Worm (Caenorhabditis elegans) whole organism, L4 larva: Measurements from ENCODE around the gene hlh-26.
A peak's percentile ranks its signal among the peaks of the same experiment; 100 is the strongest.

Experiments used
- F37D6.2 ChIP-seq: sonication (generic microtip); optimal IDR thresholded peaks from 2 replicates; lab custom pipeline; 2016; ENCODE audit warnings: mild to moderate bottlenecking, missing genetic modification characterization, missing compliant biosample characterization
- F44E2.7 ChIP-seq: fragments of 200-800 bp; sonication (Bioruptor generic); IDR thresholded peaks from 2 replicates; pipeline ENCODE4 v2.1.2; 2022; ENCODE audit warnings: missing genetic modification characterization, missing compliant biosample characterization
- R02D3.7 ChIP-seq: fragments of 150-350 bp; sonication (generic microtip); optimal IDR thresholded peaks from 3 replicates; lab custom pipeline; 2014; ENCODE audit warnings: missing biosample characterization, missing genetic modification characterization
- T20F7.1 ChIP-seq: fragments of 200-800 bp; sonication (Bioruptor generic); optimal IDR thresholded peaks from 2 replicates; lab custom pipeline; 2018; ENCODE audit warnings: mild to moderate bottlenecking, missing genetic modification characterization, missing compliant biosample characterization
- T26A8.4 ChIP-seq: fragments of 200-800 bp; sonication (Bioruptor generic); IDR thresholded peaks from 2 replicates; pipeline ENCODE4 v1.3.6; 2022; ENCODE audit warnings: missing genetic modification characterization, missing compliant biosample characterization
- Y105C5A.15 ChIP-seq: fragments of 200-800 bp; sonication (Bioruptor generic); IDR thresholded peaks from 2 replicates; pipeline ENCODE4 v1.3.6; 2022; ENCODE audit warnings: missing genetic modification characterization, missing compliant biosample characterization
- Y5F2A.4 ChIP-seq: fragments of 200-800 bp; sonication (Bioruptor generic); optimal IDR thresholded peaks from 2 replicates; lab custom pipeline; 2018; ENCODE audit warnings: mild to moderate bottlenecking, missing genetic modification characterization, missing compliant biosample characterization
- Y75B8A.6 ChIP-seq: fragments of 200-800 bp; sonication (Bioruptor generic); IDR thresholded peaks from 2 replicates; pipeline ENCODE4 v1.3.6; 2022; ENCODE audit warnings: missing genetic modification reagents, missing genetic modification characterization, missing compliant biosample characterization
- ZK546.5 ChIP-seq, 2 experiments: sonication (generic microtip); optimal IDR thresholded peaks; 2 replicates each; lab custom pipeline; 2017; ENCODE audit warnings: missing biosample characterization in 2 of 2, missing genetic modification characterization in 2 of 2
- aha-1 ChIP-seq: fragments of 150-350 bp; peaks from one replicate; lab custom pipeline; 2014; ENCODE audit warnings: missing biosample characterization, missing genetic modification characterization
- arid-1 ChIP-seq: fragments of 200-800 bp; sonication (Bioruptor generic); conservative IDR thresholded peaks from 2 replicates; pipeline ENCODE4 v1.3.6; 2022; ENCODE audit warnings: missing genetic modification reagents, missing genetic modification characterization, missing compliant biosample characterization
- ceh-20 ChIP-seq: fragments of 200-800 bp; sonication (Bioruptor generic); IDR thresholded peaks from 2 replicates; pipeline ENCODE4 v1.3.6; 2022; ENCODE audit warnings: missing genetic modification reagents, missing genetic modification characterization, missing compliant biosample characterization
- ceh-44 ChIP-seq: fragments of 200-800 bp; sonication (Bioruptor generic); IDR thresholded peaks from 2 replicates; pipeline ENCODE4 v1.3.6; 2022; ENCODE audit warnings: missing genetic modification reagents, missing genetic modification characterization, missing compliant biosample characterization
- cey-2 ChIP-seq: sonication (generic microtip); optimal IDR thresholded peaks from 3 replicates; lab custom pipeline; 2017; ENCODE audit warnings: missing genetic modification characterization, mild to moderate bottlenecking, missing compliant biosample characterization, antibody characterized with exemption, borderline replicate concordance; ENCODE audit not compliant: insufficient read depth
- ctbp-1 ChIP-seq: fragments of 200-800 bp; sonication (Bioruptor generic); IDR thresholded peaks from 2 replicates; pipeline ENCODE4 v1.3.6; 2022; ENCODE audit warnings: missing genetic modification reagents, missing genetic modification characterization, missing compliant biosample characterization
- daf-16 ChIP-seq, 3 experiments: sonication (generic microtip); optimal IDR thresholded peaks; 2 replicates each; lab custom pipeline; 2016 to 2017; ENCODE audit warnings: missing genetic modification characterization in 3 of 3, missing genetic modification reagents in 3 of 3, mild to moderate bottlenecking in 2 of 3, missing compliant biosample characterization in 2 of 3, missing biosample characterization in 1 of 3, moderate library complexity in 1 of 3
- daf-19 ChIP-seq: fragments of 200-800 bp; sonication (Bioruptor generic); conservative IDR thresholded peaks from 2 replicates; pipeline ENCODE4 v1.3.6; 2022; ENCODE audit warnings: missing genetic modification characterization, missing compliant biosample characterization
- dmd-8 ChIP-seq: fragments of 200-800 bp; sonication (Bioruptor generic); IDR thresholded peaks from 2 replicates; pipeline ENCODE4 v1.3.6; 2022; ENCODE audit warnings: missing genetic modification characterization, missing compliant biosample characterization
- dmd-9 ChIP-seq: fragments of 200-800 bp; sonication (Bioruptor generic); IDR thresholded peaks from 2 replicates; pipeline ENCODE4 v1.3.6; 2022; ENCODE audit warnings: missing genetic modification reagents, missing genetic modification characterization, missing compliant biosample characterization
- dpl-1 ChIP-seq: fragments of 150-350 bp; optimal IDR thresholded peaks from 2 replicates; lab custom pipeline; 2014; ENCODE audit warnings: missing biosample characterization, missing genetic modification reagents, missing genetic modification characterization
- dve-1 ChIP-seq: sonication (generic microtip); optimal IDR thresholded peaks from 2 replicates; lab custom pipeline; 2017; ENCODE audit warnings: antibody characterized with exemption, mild to moderate bottlenecking, missing genetic modification characterization, missing compliant biosample characterization; ENCODE audit not compliant: insufficient read depth
- gei-8 ChIP-seq: fragments of 200-800 bp; sonication (Bioruptor generic); optimal IDR thresholded peaks from 2 replicates; lab custom pipeline; 2018; ENCODE audit warnings: mild to moderate bottlenecking, missing genetic modification characterization, missing compliant biosample characterization
- hif-1 ChIP-seq, 2 experiments: sonication (generic microtip); optimal IDR thresholded peaks; 2 replicates each; lab custom pipeline; 2016 to 2017; ENCODE audit warnings: missing compliant biosample characterization in 2 of 2, missing genetic modification characterization in 2 of 2, missing genetic modification reagents in 2 of 2, missing genotype in 2 of 2, mild to moderate bottlenecking in 1 of 2
- hlh-11 ChIP-seq: fragments of 200-800 bp; sonication (Bioruptor generic); optimal IDR thresholded peaks from 2 replicates; lab custom pipeline; 2018; ENCODE audit warnings: mild to moderate bottlenecking, missing genetic modification characterization, missing compliant biosample characterization
- hlh-30 ChIP-seq: sonication (generic microtip); optimal IDR thresholded peaks from 2 replicates; lab custom pipeline; 2017; ENCODE audit warnings: antibody characterized with exemption, mild to moderate bottlenecking, missing genetic modification characterization, missing compliant biosample characterization; ENCODE audit not compliant: insufficient read depth
- lin-1 ChIP-seq: fragments of 200-800 bp; sonication (Bioruptor generic); IDR thresholded peaks from 2 replicates; pipeline ENCODE4 v1.3.6; 2022; ENCODE audit warnings: missing genetic modification reagents, missing genetic modification characterization, missing compliant biosample characterization
- lin-13 ChIP-seq: fragments of 150-350 bp; optimal IDR thresholded peaks from 2 replicates; lab custom pipeline; 2014; ENCODE audit warnings: missing biosample characterization, missing genetic modification reagents, missing genetic modification characterization
- lin-38 ChIP-seq: fragments of 200-800 bp; sonication (Bioruptor generic); IDR thresholded peaks from 2 replicates; pipeline ENCODE4 v1.3.6; 2022; ENCODE audit warnings: missing genetic modification reagents, missing genetic modification characterization, missing compliant biosample characterization
- madf-9 ChIP-seq: fragments of 200-800 bp; sonication (Bioruptor generic); conservative IDR thresholded peaks from 2 replicates; pipeline ENCODE4 v1.3.6; 2022; ENCODE audit warnings: missing genetic modification reagents, missing genetic modification characterization, missing compliant biosample characterization
- mdl-1 ChIP-seq, 2 experiments: fragments of 150-350 bp in 1 of 2; sonication (generic microtip) in 1 of 2; optimal IDR thresholded peaks; 2 replicates each; lab custom pipeline; 2014 to 2017; ENCODE audit warnings: missing biosample characterization in 2 of 2, missing genetic modification characterization in 2 of 2
- mes-2 ChIP-seq: sonication (generic microtip); optimal IDR thresholded peaks from 2 replicates; lab custom pipeline; 2016; ENCODE audit warnings: missing genotype, mild to moderate bottlenecking, missing genetic modification characterization, missing compliant biosample characterization; ENCODE audit not compliant: poor library complexity, severe bottlenecking
- nhr-102 ChIP-seq: sonication (generic microtip); optimal IDR thresholded peaks from 2 replicates; lab custom pipeline; 2016; ENCODE audit warnings: mild to moderate bottlenecking, missing genetic modification characterization, moderate library complexity, missing compliant biosample characterization
- nhr-111 ChIP-seq: fragments of 200-800 bp; sonication (Bioruptor generic); optimal IDR thresholded peaks from 2 replicates; lab custom pipeline; 2018; ENCODE audit warnings: mild to moderate bottlenecking, missing genetic modification characterization, missing compliant biosample characterization
- nhr-25 ChIP-seq: sonication (generic microtip); optimal IDR thresholded peaks from 2 replicates; lab custom pipeline; 2017; ENCODE audit warnings: missing genetic modification characterization, mild to moderate bottlenecking, missing compliant biosample characterization, antibody characterized with exemption, moderate library complexity, borderline replicate concordance; ENCODE audit not compliant: insufficient read depth
- nhr-28 ChIP-seq: fragments of 150-350 bp; optimal IDR thresholded peaks from 2 replicates; lab custom pipeline; 2014; ENCODE audit warnings: missing biosample characterization, missing genetic modification characterization
- nhr-42 ChIP-seq: fragments of 200-800 bp; sonication (Bioruptor generic); IDR thresholded peaks from 2 replicates; pipeline ENCODE4 v1.3.6; 2022; ENCODE audit warnings: missing genetic modification characterization, missing compliant biosample characterization
- nhr-77 ChIP-seq: fragments of 150-350 bp; optimal IDR thresholded peaks from 2 replicates; lab custom pipeline; 2014; ENCODE audit warnings: missing biosample characterization, missing genetic modification characterization
- pha-4 ChIP-seq, 2 experiments: fragments of 150-350 bp in 1 of 2; fragments of 200-800 bp in 1 of 2; sonication (Bioruptor generic) in 1 of 2; IDR thresholded peaks in 1 of 2; optimal IDR thresholded peaks in 1 of 2; 2 replicates each; pipeline versions ENCODE4 v1.3.6 to Lab custom; 2014 to 2022; ENCODE audit warnings: missing genetic modification characterization in 2 of 2, missing genetic modification reagents in 2 of 2, missing biosample characterization in 1 of 2, missing compliant biosample characterization in 1 of 2
- rbr-2 ChIP-seq: sonication (generic microtip); optimal IDR thresholded peaks from 2 replicates; lab custom pipeline; 2016; ENCODE audit warnings: missing genotype, missing genetic modification characterization, missing compliant biosample characterization
- set-16 ChIP-seq: fragments of 200-800 bp; sonication (Bioruptor generic); IDR thresholded peaks from 2 replicates; pipeline ENCODE4 v1.3.6; 2022; ENCODE audit warnings: missing genetic modification reagents, missing genetic modification characterization, missing compliant biosample characterization
- spr-1 ChIP-seq: sonication (generic microtip); optimal IDR thresholded peaks from 2 replicates; lab custom pipeline; 2016; ENCODE audit warnings: mild to moderate bottlenecking, missing genetic modification characterization, missing compliant biosample characterization
- spr-3 ChIP-seq: fragments of 200-800 bp; sonication (Bioruptor generic); optimal IDR thresholded peaks from 2 replicates; lab custom pipeline; 2018; ENCODE audit warnings: mild to moderate bottlenecking, missing genetic modification characterization, missing compliant biosample characterization
- tag-97 ChIP-seq: fragments of 200-800 bp; sonication (Bioruptor generic); IDR thresholded peaks from 2 replicates; pipeline ENCODE4 v1.3.6; 2022; ENCODE audit warnings: missing genetic modification characterization, missing compliant biosample characterization
- unc-130 ChIP-seq: sonication (generic microtip); optimal IDR thresholded peaks from 2 replicates; lab custom pipeline; 2016; ENCODE audit warnings: missing genetic modification reagents, missing genetic modification characterization, missing compliant biosample characterization
- unc-62 ChIP-seq, 3 experiments: fragments of 150-350 bp in 1 of 3; sonication (generic microtip); optimal IDR thresholded peaks in 2 of 3; peaks in 1 of 3; 1 replicate in 1 of 3; 2 replicates in 2 of 3; lab custom pipeline; 2014 to 2017; ENCODE audit warnings: missing biosample characterization in 3 of 3, missing genetic modification characterization in 3 of 3, missing genetic modification reagents in 3 of 3, missing genotype in 1 of 3
- vab-7 ChIP-seq: fragments of 200-800 bp; sonication (Bioruptor generic); IDR thresholded peaks from 2 replicates; pipeline ENCODE4 v1.3.6; 2022; ENCODE audit warnings: missing genetic modification reagents, missing genetic modification characterization, missing compliant biosample characterization
- ztf-7 ChIP-seq: fragments of 150-350 bp; optimal IDR thresholded peaks from 2 replicates; lab custom pipeline; 2014; ENCODE audit warnings: missing biosample characterization, missing genetic modification characterization

hlh-26 gene

DNA sequence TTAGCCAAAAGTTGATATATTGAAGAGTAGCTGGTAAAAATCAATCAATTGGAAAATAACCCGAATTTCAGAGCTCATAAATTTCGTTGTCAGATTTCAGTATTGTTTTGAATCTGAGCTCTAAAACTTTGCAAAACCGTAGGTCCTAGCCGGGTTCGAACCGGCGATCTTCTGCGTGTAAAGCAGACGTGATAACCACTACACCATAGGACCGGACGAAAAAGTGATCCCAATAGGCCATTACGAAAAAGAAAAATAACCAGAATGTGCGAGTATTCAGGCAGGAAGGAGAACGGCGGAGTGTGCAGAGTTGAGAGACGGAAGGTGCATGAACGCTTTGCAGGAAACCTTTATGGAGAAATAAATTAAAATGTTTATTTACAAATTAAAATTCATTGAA lies 43.5 kb upstream of the hlh-26 start:
- TF ChIP-seq hif-1 (tag; optimal IDR thresholded peaks at IDR 0.05; lab: Kevin White, UChicago) (peak in 1 of 2 experiments; percentile 6), hlh-30 (tag; lab: Kevin White, UChicago) (peak; percentile 52), dve-1 (peak; percentile 65), daf-16 (GFP tag; optimal IDR thresholded peaks at IDR 0.05; lab: Kevin White, UChicago) (peak in 1 of 2 experiments; percentile 65), daf-16 (tag; optimal IDR thresholded peaks at IDR 0.05; lab: Kevin White, UChicago) (peak; percentile 59), arid-1 (GFP tag; lab: Robert Waterston, UW) (peak; percentile 46; the same call in 1 of the 2 replicates), nhr-42 (GFP tag; lab: Robert Waterston, UW) (0 out of 2 replicates have a peak, but pooled peaks have one; percentile 44), rbr-2 (tag; lab: Kevin White, UChicago) (peak; percentile 60), pha-4 (GFP tag; IDR thresholded peaks at IDR 0.05; lab: Robert Waterston, UW) (peak; percentile 73), pha-4 (tag; optimal IDR thresholded peaks at IDR 0.05; lab: Kevin White, UChicago) (no peak), dpl-1 (GFP tag; lab: Kevin White, UChicago) (no peak), cey-2 (tag; lab: Kevin White, UChicago) (no peak), vab-7 (GFP tag; lab: Robert Waterston, UW) (peak; percentile 67; the same call in 1 of the 2 replicates), dmd-9 (GFP tag; lab: Robert Waterston, UW) (peak; percentile 56), lin-13 (no peak), hlh-11 (peak; percentile 46), R02D3.7 (tag; lab: Kevin White, UChicago) (no peak), daf-19 (GFP tag; lab: Robert Waterston, UW) (peak; percentile 84), gei-8 (peak; percentile 4), Y5F2A.4 (GFP tag; lab: Kevin White, UChicago) (peak; percentile 34), T26A8.4 (GFP tag; lab: Robert Waterston, UW) (peak; percentile 50; the same call in 1 of the 2 replicates), ceh-44 (0 out of 2 replicates have a peak, but pooled peaks have one; percentile 26), set-16 (GFP tag; lab: Robert Waterston, UW) (no peak), Y105C5A.15 (peak; percentile 83), madf-9 (GFP tag; lab: Robert Waterston, UW) (peak; percentile 55; the same call in 1 of the 2 replicates), mes-2 (peak; percentile 71), spr-3 (peak; percentile 40), dmd-8 (GFP tag; lab: Robert Waterston, UW) (0 out of 2 replicates have a peak, but pooled peaks have one; percentile 71), nhr-111 (no peak), ztf-7 (tag; lab: Kevin White, UChicago) (peak; percentile 25), ZK546.5 (tag; optimal IDR thresholded peaks at IDR 0.05; lab: Kevin White, UChicago) (no peak), spr-1 (tag; lab: Kevin White, UChicago) (peak; percentile 11), ctbp-1 (GFP tag; lab: Robert Waterston, UW) (peak; percentile 63; the same call in 1 of the 2 replicates), lin-1 (no peak), tag-97 (GFP tag; lab: Robert Waterston, UW) (no peak), lin-38 (GFP tag; lab: Robert Waterston, UW) (no peak; the same call in 1 of the 2 replicates), mdl-1 (tag; optimal IDR thresholded peaks at IDR 0.05; lab: Kevin White, UChicago) (no peak), unc-62 (GFP tag; optimal IDR thresholded peaks at IDR 0.05 in 1 of 2; lab: Kevin White, UChicago) (peak in 1 of 2 experiments; percentile 81), unc-62 (tag; optimal IDR thresholded peaks at IDR 0.05; lab: Kevin White, UChicago) (no peak), F44E2.7 (GFP tag; lab: Robert Waterston, UW) (0 out of 2 replicates have a peak, but pooled peaks have one; percentile 64), F37D6.2 (peak; percentile 17), nhr-77 (tag; lab: Kevin White, UChicago) (peak; percentile 19), T20F7.1 (peak; percentile 25), nhr-102 (tag; lab: Kevin White, UChicago) (peak; percentile 56), ceh-20 (GFP tag; lab: Robert Waterston, UW) (peak; percentile 46; the same call in 1 of the 2 replicates), nhr-28 (peak; percentile 18), aha-1 (tag; lab: Kevin White, UChicago) (peak; percentile 77), nhr-25 (tag; lab: Kevin White, UChicago) (no peak), unc-130 (peak; percentile 51), Y75B8A.6 (no peak)
